Fruit fly (Drosophila melanogaster): ENCODE measurements around the gene TwdlF.

dm6 chr3R:4220780-4221179, 26.0 kb upstream of the TwdlF start:
- TF ChIP-seq CG14655 (GFP tag; optimal IDR thresholded peaks at IDR 0.05) (no peak), Pif1B (GFP tag; optimal IDR thresholded peaks at IDR 0.05) (no peak), CG34367 (tag; optimal IDR thresholded peaks at IDR 0.05) (no peak), fd96Ca (GFP tag; IDR thresholded peaks at IDR 0.05) (0 out of 3 replicates have a peak, but pooled peaks have one; percentile 31), Snoo (tag; optimal IDR thresholded peaks at IDR 0.05) (no peak), Ets98B (GFP tag; IDR thresholded peaks at IDR 0.05) (peak; percentile 16; the same call in 1 of the 2 replicates), D1 (tag; optimal IDR thresholded peaks at IDR 0.05) (no peak), CG4496 (GFP tag; IDR thresholded peaks at IDR 0.05) (no peak)
